Worm (Caenorhabditis elegans) whole organism, late embryonic: ENCODE data around the gene nhr-251.

Source experiments
- eyg-1 ChIP-seq: sonication (generic microtip); optimal IDR thresholded peaks from 2 replicates; lab custom pipeline; 2016; ENCODE audit warnings: missing genotype, missing genetic modification characterization, missing compliant biosample characterization
- pros-1 ChIP-seq: fragments of 150-350 bp; optimal IDR thresholded peaks from 2 replicates; lab custom pipeline; 2014; ENCODE audit warnings: missing biosample characterization, missing genetic modification reagents, missing genetic modification characterization

DNA sequence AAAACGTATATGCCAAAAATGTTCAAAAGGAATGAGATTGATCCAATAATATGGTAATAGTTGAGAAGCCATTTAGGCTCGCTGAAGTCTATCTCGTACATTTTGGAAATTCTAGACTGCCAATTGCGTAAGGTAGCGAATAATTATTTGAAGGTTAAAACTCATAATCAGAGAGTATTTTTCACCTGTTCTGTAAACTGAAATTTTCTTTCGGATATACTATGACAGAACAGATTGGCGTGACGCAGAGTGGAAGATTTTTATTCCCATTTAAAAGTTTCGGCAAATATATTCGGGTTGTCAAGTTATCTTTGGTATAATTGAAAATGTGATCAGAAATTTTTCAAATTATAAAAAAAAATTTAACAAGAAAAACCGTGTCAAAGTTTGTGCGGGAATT lies 32.2 kb upstream of the nhr-251 start, which contains the start of gene sri-72:
- TF ChIP-seq pros-1 (tag; lab: Kevin White, UChicago) (no peak), eyg-1 (tag; lab: Kevin White, UChicago) (no peak)
